Fruit fly (Drosophila melanogaster): ENCODE data around the gene CG6712.
A peak's percentile ranks its signal among the peaks of the same experiment; 100 is the strongest.

CG6712 gene

DNA sequence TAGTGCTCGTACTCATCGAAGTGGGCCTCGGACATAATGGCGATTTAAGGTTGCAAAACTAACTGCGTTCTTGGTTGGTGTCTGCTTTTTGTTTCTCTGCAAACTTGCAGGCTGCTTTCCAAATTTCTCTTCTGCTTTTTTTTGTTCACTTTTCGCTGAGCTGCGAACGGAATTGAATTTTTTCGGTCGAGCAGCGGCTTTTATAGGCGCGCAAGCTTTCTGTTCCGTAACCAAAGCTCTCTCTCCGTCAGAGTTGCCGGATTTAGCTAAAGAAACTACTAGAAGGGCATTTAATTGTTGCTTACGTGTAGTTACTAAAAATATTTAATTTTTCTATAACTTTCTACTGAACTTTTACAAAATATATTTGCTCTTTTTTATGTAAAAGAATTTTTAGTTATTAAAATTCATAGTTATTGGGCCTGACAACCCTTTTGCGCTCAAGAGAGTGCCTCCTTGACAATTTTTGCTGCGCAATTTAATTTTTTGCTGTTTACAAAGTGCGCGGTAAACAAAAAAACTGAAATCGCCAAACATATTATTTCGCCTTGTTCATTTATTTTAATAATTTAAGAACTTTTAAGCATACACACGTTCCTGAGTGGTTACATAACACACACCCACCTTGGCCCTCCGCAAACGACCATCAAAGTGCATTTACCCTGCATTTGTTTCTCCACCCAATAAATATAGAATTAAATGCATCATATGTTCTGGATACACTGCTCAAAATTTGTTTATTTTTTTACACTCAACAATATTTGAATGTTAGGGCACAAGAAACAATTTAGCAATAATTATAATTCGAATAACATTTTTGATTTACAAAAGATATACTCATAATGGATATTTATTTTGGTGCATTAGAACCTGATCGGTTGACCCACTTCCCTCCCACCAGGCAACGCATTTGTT, 50.1 kb downstream of the CG6712 start, which contains the start of gene CG6770 (continued):
- TF ChIP-seq gsb-n (tag; optimal IDR thresholded peaks at IDR 0.05) (peak; percentile 45), ftz-f1 (GFP tag; optimal IDR thresholded peaks at IDR 0.05) (peak; percentile 12), Sin3A (optimal IDR thresholded peaks at IDR 0.05) (no peak), h (optimal IDR thresholded peaks at IDR 0.05) (no peak), Doc3 (GFP tag; IDR thresholded peaks at IDR 0.05; ENCODE audit: partially characterized antibody) (no peak), CG12942 (GFP tag; optimal IDR thresholded peaks at IDR 0.05) (peak; percentile 33), YL-1 (GFP tag; optimal IDR thresholded peaks at IDR 0.05) (peak; percentile 69), CG14965 (GFP tag; optimal IDR thresholded peaks at IDR 0.05; ENCODE audit: borderline replicate concordance) (no peak), gt (GFP tag; IDR thresholded peaks at IDR 0.05) (peak; percentile 48; the same call in 1 of the 2 replicates), Sry-δ (GFP tag; optimal IDR thresholded peaks at IDR 0.05) (no peak), seq (GFP tag; IDR thresholded peaks at IDR 0.05) (peak; percentile 84), CG13123 (GFP tag; optimal IDR thresholded peaks at IDR 0.05) (no peak), sd (tag; optimal IDR thresholded peaks at IDR 0.05) (peak; percentile 73), CG10431 (GFP tag; optimal IDR thresholded peaks at IDR 0.05) (peak; percentile 47), Sry-β (GFP tag; optimal IDR thresholded peaks at IDR 0.05) (peak; percentile 76), kah (GFP tag; optimal IDR thresholded peaks at IDR 0.05) (peak; percentile 11), CG12769 (tag; optimal IDR thresholded peaks at IDR 0.05) (peak; percentile 77), otp (GFP tag; IDR thresholded peaks at IDR 0.05) (peak; percentile 52; the same call in 1 of the 3 replicates), CG12299 (tag; optimal IDR thresholded peaks at IDR 0.05) (peak; percentile 87), abd-A (tag; optimal IDR thresholded peaks at IDR 0.05) (peak; percentile 55), pita (GFP tag; optimal IDR thresholded peaks at IDR 0.05) (no peak), salm (tag; optimal IDR thresholded peaks at IDR 0.05) (peak; percentile 70), CG7839 (tag; optimal IDR thresholded peaks at IDR 0.05) (peak; percentile 86), BtbVII (GFP tag; optimal IDR thresholded peaks at IDR 0.05) (peak; percentile 83), NfI (GFP tag; optimal IDR thresholded peaks at IDR 0.05) (peak; percentile 83), Aef1 (GFP tag; IDR thresholded peaks at IDR 0.05) (peak; percentile 74), Hsf (GFP tag; optimal IDR thresholded peaks at IDR 0.05) (peak; percentile 73), hth (optimal IDR thresholded peaks at IDR 0.05) (no peak), CG2678 (tag; optimal IDR thresholded peaks at IDR 0.05) (peak; percentile 92), CoRest (tag; optimal IDR thresholded peaks at IDR 0.05) (peak; percentile 82), CkIIα-i1 (GFP tag; IDR thresholded peaks at IDR 0.05) (no peak), B-H2 (GFP tag; optimal IDR thresholded peaks at IDR 0.05) (peak; percentile 91), bbx (GFP tag; IDR thresholded peaks at IDR 0.05; ENCODE audit: partially characterized antibody) (0 out of 2 replicates have a peak, but pooled peaks have one; percentile 39), CG10462 (GFP tag; optimal IDR thresholded peaks at IDR 0.05) (peak; percentile 14), CG34376 (GFP tag; optimal IDR thresholded peaks at IDR 0.05) (peak; percentile 84), CG10209 (GFP tag; optimal IDR thresholded peaks at IDR 0.05) (peak; percentile 73), pfk (GFP tag; optimal IDR thresholded peaks at IDR 0.05) (peak; percentile 54), rib (GFP tag; IDR thresholded peaks at IDR 0.05) (peak; percentile 78; the same call in 1 of the 2 replicates), Meics (GFP tag; optimal IDR thresholded peaks at IDR 0.05) (peak; percentile 91), CG8359 (GFP tag; optimal IDR thresholded peaks at IDR 0.05; ENCODE audit: borderline replicate concordance) (peak; percentile 29), ems (GFP tag; optimal IDR thresholded peaks at IDR 0.05) (peak; percentile 14), org-1 (GFP tag; optimal IDR thresholded peaks at IDR 0.05) (peak; percentile 49), ATbp (GFP tag; optimal IDR thresholded peaks at IDR 0.05) (peak; percentile 79), zfh2 (GFP tag; optimal IDR thresholded peaks at IDR 0.05) (peak; percentile 51), CG11247 (GFP tag; IDR thresholded peaks at IDR 0.05) (peak; percentile 82), CG14050 (GFP tag; IDR thresholded peaks at IDR 0.05) (peak; percentile 82), bigmax (GFP tag; optimal IDR thresholded peaks at IDR 0.05) (peak; percentile 58), CG6683 (GFP tag; optimal IDR thresholded peaks at IDR 0.05) (peak; percentile 78), br (optimal IDR thresholded peaks at IDR 0.05) (no peak)

Data from whole organism, embryonic.